Fruit fly (Drosophila melanogaster) S2 (cell line): ENCODE measurements around the gene Or85f.

Experiments
- CG8478 ChIP-seq: fragments of >200 bp; optimal IDR thresholded peaks from 2 replicates; lab custom pipeline; 2018
- CTCF ChIP-seq, 2 experiments: fragments of >200 bp; optimal IDR thresholded peaks; 2 replicates each; lab custom pipeline; 2018

- no peak for TF ChIP-seq CTCF (optimal IDR thresholded peaks at IDR 0.05; lab: Kevin White, UChicago)
- no peak for TF ChIP-seq CG8478
Observed at dm6 chr3R:9363066-9363719, 34.8 kb upstream of the Or85f start, which contains the start of gene CG18473.
